Worm (Caenorhabditis elegans): Measurements from ENCODE around the gene F08F8.10.
A peak's percentile ranks its signal among the peaks of the same experiment; 100 is the strongest.

F08F8.10 gene

ce11 chrIII:7376143-7376802 lies 19.1 kb upstream of the F08F8.10 start (continued):
- TF ChIP-seq tbx-2 (tag; optimal IDR thresholded peaks at IDR 0.05) (peak; percentile 61), nhr-25 (tag; optimal IDR thresholded peaks at IDR 0.05) (peak; percentile 97), pha-4 (tag; optimal IDR thresholded peaks at IDR 0.05) (peak; percentile 58), fkh-2 (tag; optimal IDR thresholded peaks at IDR 0.05) (no peak), egl-27 (tag; optimal IDR thresholded peaks at IDR 0.05) (no peak), ztf-4 (tag; optimal IDR thresholded peaks at IDR 0.05) (no peak), lin-39 (tag; optimal IDR thresholded peaks at IDR 0.05) (peak; percentile 59), hmg-11 (tag; optimal IDR thresholded peaks at IDR 0.05) (peak; percentile 11), R02D3.7 (tag; optimal IDR thresholded peaks at IDR 0.05) (no peak), pqm-1 (tag; optimal IDR thresholded peaks at IDR 0.05) (peak; percentile 23), nhr-76 (tag; optimal IDR thresholded peaks at IDR 0.05) (no peak), aly-2 (tag; optimal IDR thresholded peaks at IDR 0.05) (no peak), fos-1 (tag; optimal IDR thresholded peaks at IDR 0.05) (peak; percentile 77), daf-12 (tag; optimal IDR thresholded peaks at IDR 0.05) (no peak), sea-2 (GFP tag; optimal IDR thresholded peaks at IDR 0.05) (no peak)

- peak; percentile 14 for TF ChIP-seq nhr-25 (tag; optimal IDR thresholded peaks at IDR 0.05)
- TF ChIP-seq elt-3 (tag; optimal IDR thresholded peaks at IDR 0.05), result peak in 2 of 3 experiments; percentile 44 to 91
- no peak for TF ChIP-seq ceh-82 (tag; optimal IDR thresholded peaks at IDR 0.05)
- peak; percentile 83 for TF ChIP-seq ama-1 (optimal IDR thresholded peaks at IDR 0.05)
- peak; percentile 86 for TF ChIP-seq elt-2 (tag; optimal IDR thresholded peaks at IDR 0.05)
- peak; percentile 14 for TF ChIP-seq R02D3.7 (tag; optimal IDR thresholded peaks at IDR 0.05)
- peak; percentile 65 for TF ChIP-seq ceh-28 (tag; optimal IDR thresholded peaks at IDR 0.05)
- TF ChIP-seq nhr-23 (tag; optimal IDR thresholded peaks at IDR 0.05), result peak; percentile 62
- peak; percentile 11 for TF ChIP-seq mml-1 (tag; optimal IDR thresholded peaks at IDR 0.05)
- TF ChIP-seq ztf-4 (tag; optimal IDR thresholded peaks at IDR 0.05), result no peak
- TF ChIP-seq nhr-77 (tag; optimal IDR thresholded peaks at IDR 0.05), result no peak
These were observed 18.2 kb upstream of the F08F8.10 start for ce11 chrIII:7375434-7375833.

ce11 chrIII:7374681-7375271 lies 17.6 kb upstream of the F08F8.10 start, which contains the start of gene mml-1:
Gene mml-1 (minus strand): TSS chrIII:7374731.
- peak; percentile 66 for TF ChIP-seq ama-1 (optimal IDR thresholded peaks at IDR 0.05)
- no peak for TF ChIP-seq nhr-11 (tag; optimal IDR thresholded peaks at IDR 0.05)
- TF ChIP-seq aly-2 (tag; optimal IDR thresholded peaks at IDR 0.05), result no peak
- no peak for TF ChIP-seq elt-2 (tag; optimal IDR thresholded peaks at IDR 0.05)
- TF ChIP-seq sea-2 (GFP tag; optimal IDR thresholded peaks at IDR 0.05), result no peak
- peak; percentile 24 for TF ChIP-seq lsy-12 (tag; optimal IDR thresholded peaks at IDR 0.05)
- TF ChIP-seq nfya-1 (tag; optimal IDR thresholded peaks at IDR 0.05; ENCODE audit: insufficient read depth), result peak; percentile 17

- no peak for TF ChIP-seq sea-2 (GFP tag; optimal IDR thresholded peaks at IDR 0.05)
- TF ChIP-seq ceh-82 (tag; optimal IDR thresholded peaks at IDR 0.05), result no peak
- peak; percentile 38 for TF ChIP-seq nhr-43 (tag; optimal IDR thresholded peaks at IDR 0.05; ENCODE audit: poor library complexity, severe bottlenecking)
- TF ChIP-seq ama-1 (optimal IDR thresholded peaks at IDR 0.05), result peak; percentile 93
These were observed 16.7 kb upstream of the F08F8.10 start for ce11 chrIII:7373802-7374435.

ce11 chrIII:7370569-7370968 lies 13.4 kb upstream of the F08F8.10 start:
- TF ChIP-seq pha-4 (tag; optimal IDR thresholded peaks at IDR 0.05) (no peak), zag-1 (tag; optimal IDR thresholded peaks at IDR 0.05) (no peak), daf-12 (tag; optimal IDR thresholded peaks at IDR 0.05) (no peak), jun-1 (tag; optimal IDR thresholded peaks at IDR 0.05) (no peak), lin-15B (tag; optimal IDR thresholded peaks at IDR 0.05) (no peak), sea-2 (GFP tag; optimal IDR thresholded peaks at IDR 0.05) (no peak), mdl-1 (tag; optimal IDR thresholded peaks at IDR 0.05) (no peak), R02D3.7 (tag; optimal IDR thresholded peaks at IDR 0.05) (no peak), elt-3 (tag; optimal IDR thresholded peaks at IDR 0.05) (no peak), unc-62 (GFP tag; optimal IDR thresholded peaks at IDR 0.05) (no peak), fos-1 (tag; optimal IDR thresholded peaks at IDR 0.05) (no peak), nhr-28 (tag; optimal IDR thresholded peaks at IDR 0.05) (no peak)

All from whole organism, L3 larva.